Worm (Caenorhabditis elegans): Measurements from ENCODE around the gene nipa-1.

DNA sequence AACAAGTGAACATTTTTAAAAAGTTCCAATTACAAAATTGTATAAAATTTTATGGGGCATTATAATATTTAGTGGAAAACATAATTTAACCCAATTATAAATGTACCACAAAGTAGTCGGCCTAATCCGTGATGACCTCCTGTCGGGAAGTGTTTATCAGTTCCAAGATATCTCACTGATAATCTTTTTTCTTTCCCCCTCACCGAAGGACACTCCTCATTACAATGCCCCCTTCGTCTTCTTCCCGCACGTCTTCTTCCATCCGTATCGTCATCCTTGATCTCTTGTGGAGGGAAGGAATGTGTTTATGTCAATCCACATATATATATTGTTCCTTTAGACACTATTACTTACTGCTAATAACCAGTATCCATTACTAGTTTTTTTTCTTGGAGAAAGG is 38.4 kb upstream of the nipa-1 start, which contains the start of gene R148.5:
- TF ChIP-seq ets-7 (tag; optimal IDR thresholded peaks at IDR 0.05): no peak
- TF ChIP-seq tbx-37 (GFP tag; conservative IDR thresholded peaks at IDR 0.05): no peak
- no peak for TF ChIP-seq tra-4 (tag; optimal IDR thresholded peaks at IDR 0.05)
- no peak for TF ChIP-seq ceh-13 (GFP tag; optimal IDR thresholded peaks at IDR 0.05)
- TF ChIP-seq ama-1 (optimal IDR thresholded peaks at IDR 0.05): no peak
- TF ChIP-seq hmg-4 (GFP tag; optimal IDR thresholded peaks at IDR 0.05): no peak
- TF ChIP-seq hmbx-1 (tag; optimal IDR thresholded peaks at IDR 0.05): no peak
- no peak for TF ChIP-seq sea-1 (GFP tag; conservative IDR thresholded peaks at IDR 0.05)

Data from whole organism, early embryonic.